Worm (Caenorhabditis elegans) whole organism, L2 larva: ENCODE data around the gene yif-1.

ENCODE experiments used
- R02D3.7 ChIP-seq: fragments of 150-350 bp; optimal IDR thresholded peaks from 2 replicates; lab custom pipeline; 2014; ENCODE audit warnings: missing biosample characterization, missing genetic modification characterization
- aly-2 ChIP-seq: fragments of 150-350 bp; optimal IDR thresholded peaks from 2 replicates; lab custom pipeline; 2014; ENCODE audit warnings: missing biosample characterization, missing genetic modification characterization
- ama-1 ChIP-seq: fragments of 150-350 bp; optimal IDR thresholded peaks from 2 replicates; lab custom pipeline; 2018; ENCODE audit warnings: inconsistent platforms
- ceh-82 ChIP-seq: fragments of 150-350 bp; optimal IDR thresholded peaks from 2 replicates; lab custom pipeline; 2014; ENCODE audit warnings: missing biosample characterization, missing genetic modification characterization
- dmd-4 ChIP-seq: sonication (generic microtip); optimal IDR thresholded peaks from 2 replicates; lab custom pipeline; 2017; ENCODE audit warnings: missing biosample characterization, missing genetic modification characterization
- fos-1 ChIP-seq: fragments of 150-350 bp; optimal IDR thresholded peaks from 2 replicates; lab custom pipeline; 2014; ENCODE audit warnings: missing biosample characterization, missing genetic modification characterization
- lsy-2 ChIP-seq, 2 experiments: fragments of 150-350 bp in 1 of 2; sonication (generic microtip) in 1 of 2; optimal IDR thresholded peaks; 2 replicates each; lab custom pipeline; 2014 to 2017; ENCODE audit warnings: missing biosample characterization in 2 of 2, missing genetic modification characterization in 2 of 2
- nhr-10 ChIP-seq: sonication (generic microtip); optimal IDR thresholded peaks from 2 replicates; lab custom pipeline; 2017; ENCODE audit warnings: missing biosample characterization, missing genetic modification characterization
- nhr-11 ChIP-seq: fragments of 150-350 bp; optimal IDR thresholded peaks from 2 replicates; lab custom pipeline; 2014; ENCODE audit warnings: missing biosample characterization, missing genetic modification characterization
- nhr-237 ChIP-seq: fragments of 150-350 bp; optimal IDR thresholded peaks from 2 replicates; lab custom pipeline; 2014; ENCODE audit warnings: missing biosample characterization, missing genetic modification characterization
- snpc-4 ChIP-seq: fragments of 150-350 bp; optimal IDR thresholded peaks from 2 replicates; lab custom pipeline; 2014; ENCODE audit warnings: missing biosample characterization, missing genetic modification characterization
- unc-55 ChIP-seq: fragments of 150-350 bp; sonication (generic microtip); optimal IDR thresholded peaks from 3 replicates; lab custom pipeline; 2014; ENCODE audit warnings: missing biosample characterization, missing genetic modification reagents, missing genetic modification characterization

DNA sequence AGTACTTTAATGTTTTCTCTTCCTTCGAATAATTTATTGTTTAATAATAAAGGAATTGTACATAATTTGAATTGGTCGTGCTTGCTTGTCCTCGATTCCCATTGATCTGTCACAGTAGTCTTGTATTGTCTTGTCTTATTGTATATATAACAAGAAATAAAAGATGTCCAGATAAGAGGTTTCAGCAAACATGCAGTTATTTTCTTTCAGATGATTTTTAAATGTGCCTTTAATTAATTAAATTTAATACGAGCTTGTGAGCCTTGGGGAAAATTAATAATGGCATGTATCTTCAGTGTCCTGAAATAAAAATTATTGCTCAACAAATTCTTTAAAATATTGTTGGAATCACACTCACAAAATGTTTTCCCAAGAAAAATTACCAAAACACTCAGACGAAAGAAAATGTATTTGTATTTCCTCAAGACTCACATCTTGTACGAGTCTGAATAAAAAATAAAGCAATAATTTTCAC lies 31.6 kb downstream of the yif-1 start:
- TF ChIP-seq dmd-4 (tag; lab: Kevin White, UChicago) (no peak), snpc-4 (no peak), nhr-237 (no peak), ceh-82 (tag; lab: Kevin White, UChicago) (no peak), aly-2 (no peak), lsy-2 (tag; optimal IDR thresholded peaks at IDR 0.05; lab: Kevin White, UChicago) (no peak), nhr-10 (no peak), nhr-11 (tag; lab: Kevin White, UChicago) (no peak), unc-55 (GFP tag; lab: Kevin White, UChicago) (no peak), fos-1 (tag; lab: Kevin White, UChicago) (no peak), R02D3.7 (tag; lab: Kevin White, UChicago) (no peak), ama-1 (lab: Kevin White, UChicago) (no peak)
